Worm (Caenorhabditis elegans) whole organism, L2 larva: ENCODE measurements around the gene unc-60.

Source experiments
- mdl-1 ChIP-seq, 2 experiments: fragments of 150-350 bp in 1 of 2; sonication (generic microtip) in 1 of 2; optimal IDR thresholded peaks; 2 replicates each; lab custom pipeline; 2017; ENCODE audit warnings: missing biosample characterization in 2 of 2, missing genetic modification characterization in 2 of 2
- nhr-12 ChIP-seq: fragments of 150-350 bp; optimal IDR thresholded peaks from 2 replicates; lab custom pipeline; 2014; ENCODE audit warnings: missing biosample characterization, missing genetic modification characterization
- sem-4 ChIP-seq: fragments of 150-350 bp; optimal IDR thresholded peaks from 2 replicates; lab custom pipeline; 2014; ENCODE audit warnings: missing biosample characterization, missing genetic modification reagents, missing genetic modification characterization
- snpc-4 ChIP-seq: fragments of 150-350 bp; optimal IDR thresholded peaks from 2 replicates; lab custom pipeline; 2014; ENCODE audit warnings: missing biosample characterization, missing genetic modification characterization
- unc-62 ChIP-seq: fragments of 150-350 bp; optimal IDR thresholded peaks from 2 replicates; lab custom pipeline; 2014; ENCODE audit warnings: missing biosample characterization, missing genetic modification reagents, missing genetic modification characterization

ce11 chrV:1447724-1448123, 27.2 kb upstream of the unc-60 start, which contains the start of gene cnc-3:
- TF ChIP-seq unc-62 (no peak), mdl-1 (tag; optimal IDR thresholded peaks at IDR 0.05; lab: Kevin White, UChicago) (no peak), nhr-12 (tag; lab: Kevin White, UChicago) (no peak), snpc-4 (tag; lab: Kevin White, UChicago) (no peak), sem-4 (tag; lab: Kevin White, UChicago) (no peak)
